Worm (Caenorhabditis elegans) whole organism, L3 larva: ENCODE measurements around the gene exh-1.

Source experiments
- ama-1 ChIP-seq: fragments of 150-350 bp; optimal IDR thresholded peaks from 2 replicates; lab custom pipeline; 2018
- ceh-82 ChIP-seq: fragments of 150-350 bp; optimal IDR thresholded peaks from 2 replicates; lab custom pipeline; 2014; ENCODE audit warnings: missing biosample characterization, missing genetic modification characterization
- elt-2 ChIP-seq: sonication (generic microtip); optimal IDR thresholded peaks from 2 replicates; lab custom pipeline; 2016; ENCODE audit warnings: missing genetic modification reagents, mild to moderate bottlenecking, missing genetic modification characterization, missing compliant biosample characterization
- fkh-10 ChIP-seq: sonication (generic microtip); optimal IDR thresholded peaks from 2 replicates; lab custom pipeline; 2017; ENCODE audit warnings: missing biosample characterization, missing genetic modification reagents, missing genetic modification characterization
- lin-39 ChIP-seq: fragments of 150-350 bp; optimal IDR thresholded peaks from 2 replicates; lab custom pipeline; 2018; ENCODE audit warnings: missing biosample characterization, missing genetic modification reagents, missing genetic modification characterization
- unc-62 ChIP-seq: fragments of 150-350 bp; sonication (generic microtip); optimal IDR thresholded peaks from 4 replicates; lab custom pipeline; 2014; ENCODE audit warnings: missing biosample characterization, missing genetic modification reagents, missing genetic modification characterization

ce11 chrV:3122403-3122802 is 34.5 kb upstream of the exh-1 start:
- TF ChIP-seq fkh-10 (no peak), elt-2 (tag; lab: Kevin White, UChicago) (no peak), unc-62 (GFP tag; lab: Kevin White, UChicago) (no peak), lin-39 (no peak), ama-1 (lab: Kevin White, UChicago) (no peak), ceh-82 (no peak)
